Fruit fly (Drosophila melanogaster): ENCODE data around the gene fd102C.

The fd102C gene

DNA sequence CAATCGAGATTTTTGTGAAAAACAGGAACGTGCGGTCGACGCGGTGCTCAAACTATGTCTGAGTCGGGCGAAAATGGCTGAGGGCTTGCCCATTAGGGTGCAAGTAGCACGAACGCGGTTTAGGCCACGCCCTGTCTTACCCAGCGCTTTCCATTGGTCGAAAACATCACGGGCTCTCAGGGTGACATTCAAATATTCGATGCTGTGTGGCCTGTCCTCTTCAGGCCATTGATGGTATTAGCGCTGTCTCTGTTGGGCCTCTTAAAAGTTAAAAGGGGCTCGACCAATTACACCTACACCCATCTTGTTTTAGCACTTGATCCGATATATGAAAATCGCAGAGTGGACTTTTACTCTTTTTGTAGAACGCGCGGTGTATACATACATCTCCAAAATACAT is at the start of gene fd102C:
fd102C (minus strand) TSS at position 62 of the 400 bp plus-strand sequence.
- no peak for TF ChIP-seq CG17801 (GFP tag; optimal IDR thresholded peaks at IDR 0.05; ENCODE audit: partially characterized antibody)

DNA sequence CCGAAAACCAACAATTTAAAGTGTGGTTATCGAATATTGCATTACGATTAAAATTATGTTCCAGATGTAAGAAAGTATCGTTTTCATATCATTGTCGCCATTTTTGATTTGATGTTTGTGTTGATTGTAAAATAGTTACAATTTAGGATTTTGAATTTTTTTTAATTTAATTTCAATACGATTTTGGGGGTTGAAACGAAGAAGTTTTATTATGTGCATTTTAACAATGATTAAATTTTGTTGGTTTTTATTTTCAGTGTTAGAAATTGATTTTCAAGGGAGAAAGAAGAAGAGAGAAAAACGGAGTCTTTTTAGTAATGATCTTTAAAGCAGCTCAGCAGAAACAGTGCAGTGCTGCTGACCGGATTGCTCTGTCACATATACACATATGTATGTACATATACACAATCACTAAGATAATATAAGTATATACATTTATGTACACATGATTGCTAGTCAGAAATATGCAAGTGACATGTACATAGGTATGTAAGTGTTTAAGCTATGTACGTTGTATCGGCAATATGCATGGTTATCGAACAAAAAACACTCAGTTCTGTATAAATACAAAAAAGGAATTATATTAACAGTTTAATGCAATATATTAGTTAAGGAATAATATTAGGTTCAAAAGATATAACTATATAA is 34.9 kb upstream of the fd102C start:
- no peak for TF ChIP-seq CG17801 (GFP tag; optimal IDR thresholded peaks at IDR 0.05; ENCODE audit: partially characterized antibody)

DNA sequence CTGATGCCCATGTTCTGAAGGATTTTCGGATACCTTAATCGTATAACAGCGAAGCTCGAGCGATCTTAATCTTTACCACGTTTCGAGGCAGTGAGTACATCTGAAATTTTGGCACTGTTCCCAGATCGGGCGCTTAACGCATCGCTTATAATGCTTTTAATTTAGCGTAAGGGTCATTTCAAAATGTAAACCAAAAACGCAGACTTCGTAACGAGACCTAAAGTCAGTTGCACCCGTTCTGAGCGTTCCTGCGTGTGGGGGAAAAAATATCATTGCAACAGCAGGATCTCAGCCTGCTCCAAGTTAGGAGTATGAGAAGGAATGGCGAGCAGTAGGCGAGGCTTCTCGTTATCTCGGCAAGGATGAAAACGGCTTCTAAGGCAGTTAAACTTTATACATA is 23.6 kb upstream of the fd102C start:
- TF ChIP-seq CG17801 (GFP tag; optimal IDR thresholded peaks at IDR 0.05; ENCODE audit: partially characterized antibody): no peak

DNA sequence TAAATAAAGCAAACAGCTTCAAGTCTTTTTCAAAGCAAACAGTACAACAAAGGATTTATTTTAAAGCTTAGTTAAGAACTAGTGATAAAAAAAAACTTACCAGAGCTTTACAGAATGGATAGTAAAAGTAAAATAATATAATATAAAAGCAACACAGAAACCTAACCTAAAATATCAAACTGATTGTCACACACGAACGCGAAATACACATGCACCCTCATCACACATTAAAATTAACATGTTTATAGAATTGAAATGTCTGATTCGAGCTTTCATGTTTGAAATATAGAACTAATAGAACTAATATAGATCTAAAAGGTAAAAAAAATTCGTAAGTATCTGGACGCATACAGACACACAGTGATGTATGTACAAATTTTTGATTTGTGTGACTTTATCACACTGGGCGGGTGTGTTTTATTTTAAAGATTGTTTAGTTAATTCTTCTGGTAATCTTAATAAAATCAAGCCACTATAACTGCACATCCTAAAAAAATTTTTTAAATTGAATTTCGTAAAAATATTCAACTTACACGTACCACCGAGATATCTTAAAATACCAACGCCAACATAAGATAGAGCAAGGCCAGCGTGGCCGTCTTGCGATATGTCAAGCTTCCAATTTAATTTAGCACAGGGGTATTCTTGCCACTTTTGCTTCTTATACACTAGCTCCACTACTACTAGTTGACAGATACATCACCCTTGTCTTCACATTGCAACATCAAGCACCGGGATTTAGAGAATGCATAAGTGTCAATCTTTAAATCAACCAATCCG is 22.3 kb upstream of the fd102C start, which contains the start of gene Gyf:
Gyf (minus strand) TSS at position 589 of the 780 bp plus-strand sequence.
- TF ChIP-seq CG17801 (GFP tag; optimal IDR thresholded peaks at IDR 0.05; ENCODE audit: partially characterized antibody): peak; percentile 52

DNA sequence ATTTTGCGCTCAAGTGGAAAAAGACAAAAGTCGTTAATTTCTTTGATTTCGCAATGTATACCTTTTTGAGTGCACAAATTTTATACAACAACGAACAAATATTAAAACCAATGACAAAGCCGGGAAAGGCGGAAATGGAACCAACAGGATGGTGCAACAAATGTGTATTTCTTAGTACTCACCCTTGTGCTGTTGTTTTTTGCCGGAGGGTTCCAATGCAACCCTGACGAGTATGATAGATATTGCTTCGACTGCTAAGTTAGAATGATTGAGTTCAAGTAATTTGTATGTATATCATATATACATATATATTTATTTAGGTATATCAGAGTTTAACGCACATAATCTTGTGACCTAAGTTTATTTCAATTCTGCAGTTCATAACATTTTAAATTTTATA is 10.7 kb upstream of the fd102C start:
- no peak for TF ChIP-seq CG17801 (GFP tag; optimal IDR thresholded peaks at IDR 0.05; ENCODE audit: partially characterized antibody)

DNA sequence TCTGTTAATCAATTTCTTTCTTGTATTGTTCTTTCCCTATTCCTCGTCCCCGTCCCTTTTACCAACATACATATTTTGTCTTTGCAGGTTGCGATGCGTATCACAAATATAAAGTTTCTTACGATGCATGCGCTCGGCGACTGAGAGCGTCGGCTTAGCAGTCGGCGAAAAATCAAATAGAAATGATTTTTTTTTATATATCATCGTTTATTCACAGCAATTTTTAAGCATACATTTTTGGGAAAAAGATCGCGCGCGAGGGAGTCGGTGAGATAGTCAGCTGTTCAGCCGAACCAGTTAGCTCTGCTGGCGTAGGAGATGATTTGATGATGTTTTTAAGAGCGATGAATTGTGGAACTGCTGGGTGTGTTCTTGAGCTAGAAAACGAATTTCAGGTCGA is 9.0 kb upstream of the fd102C start:
- TF ChIP-seq CG17801 (GFP tag; optimal IDR thresholded peaks at IDR 0.05; ENCODE audit: partially characterized antibody): no peak

DNA sequence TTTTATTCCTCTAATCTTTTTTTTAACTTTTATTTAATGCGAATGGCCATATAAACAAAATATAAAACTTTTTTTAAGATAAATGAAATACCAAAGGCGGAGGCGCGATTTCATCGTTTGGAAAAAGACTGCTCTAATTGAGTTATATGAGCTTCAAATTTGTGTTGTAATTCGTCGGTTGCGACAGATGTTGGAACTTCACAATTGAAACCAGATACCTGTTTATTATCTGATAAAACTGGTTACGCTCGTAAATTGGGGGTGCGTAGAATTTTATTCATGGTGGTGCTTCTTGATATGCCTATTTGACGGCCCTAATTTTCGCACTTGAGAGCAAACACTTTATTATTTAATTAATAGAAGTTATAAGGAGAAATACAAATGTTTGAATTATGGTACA is 8.0 kb upstream of the fd102C start:
- TF ChIP-seq CG17801 (GFP tag; optimal IDR thresholded peaks at IDR 0.05; ENCODE audit: partially characterized antibody): no peak

DNA sequence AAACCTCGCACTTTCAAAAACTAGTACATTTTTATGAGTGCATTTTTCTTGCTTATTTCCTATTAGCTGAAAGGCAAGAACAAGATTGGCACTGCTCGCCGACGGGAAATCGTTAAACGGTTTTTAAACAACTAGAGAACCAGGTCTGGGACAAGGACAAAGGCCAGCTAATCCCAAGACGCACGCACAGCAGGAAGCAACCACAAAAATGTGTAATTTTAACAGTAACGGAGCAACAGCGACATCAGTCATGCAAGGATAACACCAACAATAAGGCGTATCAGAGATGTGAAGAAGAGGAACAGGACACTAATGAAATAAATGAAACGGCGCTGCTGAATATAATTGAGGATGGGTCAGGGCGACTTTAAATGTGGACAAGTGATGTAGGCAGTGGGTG is 6.8 kb upstream of the fd102C start:
- TF ChIP-seq CG17801 (GFP tag; optimal IDR thresholded peaks at IDR 0.05; ENCODE audit: partially characterized antibody): no peak

DNA sequence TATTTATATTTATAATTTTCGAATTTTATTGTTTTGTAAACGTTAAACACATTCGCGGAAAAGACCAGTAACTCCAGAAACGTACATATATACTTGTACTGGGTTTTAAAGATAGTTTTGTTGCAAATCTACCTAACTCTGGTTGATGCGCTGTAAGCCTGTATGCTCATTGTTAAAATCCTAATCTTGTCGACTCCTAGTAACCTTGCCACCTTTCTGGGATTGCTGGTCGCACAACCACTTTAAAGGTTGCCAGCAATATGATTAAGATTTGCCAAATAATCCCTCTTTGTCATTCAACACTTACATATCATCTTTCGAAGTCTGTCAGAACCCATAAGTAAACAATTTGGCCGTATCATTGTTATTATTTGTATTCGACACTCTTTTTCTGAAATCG is 1.8 kb upstream of the fd102C start:
- no peak for TF ChIP-seq CG17801 (GFP tag; optimal IDR thresholded peaks at IDR 0.05; ENCODE audit: partially characterized antibody)

DNA sequence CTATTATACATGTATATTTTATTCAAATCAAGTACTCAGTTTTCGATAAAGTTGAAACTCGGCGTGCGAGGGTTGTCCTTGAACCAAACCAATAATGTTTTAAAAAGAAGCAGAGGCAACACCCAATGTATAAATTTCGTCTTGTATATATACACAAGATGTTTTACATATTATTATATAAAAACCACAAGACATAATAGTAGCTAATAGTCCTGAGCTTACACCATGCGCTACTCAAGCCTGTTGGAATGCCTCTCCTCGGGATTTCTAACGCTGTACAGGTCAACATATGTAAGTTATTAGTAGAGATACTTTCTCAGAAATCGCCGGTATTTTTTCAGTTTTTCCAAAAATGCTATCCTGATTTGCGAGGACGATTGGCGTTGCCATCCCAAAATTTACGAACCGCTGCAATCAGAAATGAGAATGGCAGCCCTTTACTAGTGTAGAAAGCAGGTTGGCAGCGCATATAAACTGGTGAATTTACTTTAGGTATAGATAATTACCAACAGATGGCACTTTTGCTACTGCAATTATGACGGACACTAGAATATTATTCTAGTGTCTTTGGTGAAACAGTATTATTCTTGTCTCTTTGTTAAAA is 8.7 kb downstream of the fd102C start:
- no peak for TF ChIP-seq CG17801 (GFP tag; optimal IDR thresholded peaks at IDR 0.05; ENCODE audit: partially characterized antibody)

DNA sequence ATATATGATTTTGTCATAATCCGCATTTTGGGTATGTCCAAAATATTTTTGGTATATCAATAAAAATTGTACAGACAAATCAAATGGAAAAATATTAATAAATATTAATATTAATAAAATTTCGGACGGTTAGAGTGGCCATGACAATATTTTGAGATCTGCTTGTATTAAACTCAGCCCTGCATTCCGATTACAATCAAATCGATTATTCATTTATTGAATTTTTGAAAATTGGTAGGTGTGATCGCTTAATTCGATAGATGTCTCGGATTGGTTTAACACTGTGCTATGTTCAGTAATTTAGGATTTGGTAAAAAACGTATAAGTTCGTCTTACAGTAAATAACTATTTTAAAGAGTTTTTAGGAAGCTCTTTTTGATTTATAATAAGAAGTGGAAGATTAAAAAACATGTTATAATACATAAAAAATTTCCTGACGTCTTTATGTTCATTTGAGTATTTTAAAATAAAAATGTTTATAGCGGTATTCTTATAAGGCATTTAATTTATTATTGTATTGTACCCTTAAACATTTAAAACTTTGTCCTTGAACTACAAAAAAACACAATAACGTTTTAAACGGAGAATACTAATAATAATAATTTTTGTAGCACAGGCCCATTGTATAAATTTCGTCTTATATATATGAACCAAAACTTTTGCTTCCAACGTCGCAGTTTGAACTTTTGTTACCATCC is 9.3 kb downstream of the fd102C start:
- TF ChIP-seq CG17801 (GFP tag; optimal IDR thresholded peaks at IDR 0.05; ENCODE audit: partially characterized antibody): no peak

DNA sequence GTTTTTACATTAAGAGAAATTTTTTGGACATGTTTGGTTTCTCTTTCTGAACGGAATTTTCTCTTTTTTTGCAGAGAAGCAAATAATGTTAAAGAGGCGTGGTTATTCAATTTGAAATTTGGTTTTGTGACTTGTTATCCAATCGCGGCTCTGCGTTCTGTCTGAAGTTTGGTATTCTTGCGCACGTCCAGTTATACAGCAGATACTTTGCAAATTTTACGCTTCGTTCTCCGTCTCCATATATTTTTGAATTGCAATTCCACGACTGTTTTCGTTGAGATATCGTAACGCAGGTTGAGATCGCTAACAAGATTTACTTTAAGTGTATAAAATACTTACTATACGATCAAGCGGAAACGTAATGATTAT is 9.9 kb downstream of the fd102C start:
- no peak for TF ChIP-seq CG17801 (GFP tag; optimal IDR thresholded peaks at IDR 0.05; ENCODE audit: partially characterized antibody)

DNA sequence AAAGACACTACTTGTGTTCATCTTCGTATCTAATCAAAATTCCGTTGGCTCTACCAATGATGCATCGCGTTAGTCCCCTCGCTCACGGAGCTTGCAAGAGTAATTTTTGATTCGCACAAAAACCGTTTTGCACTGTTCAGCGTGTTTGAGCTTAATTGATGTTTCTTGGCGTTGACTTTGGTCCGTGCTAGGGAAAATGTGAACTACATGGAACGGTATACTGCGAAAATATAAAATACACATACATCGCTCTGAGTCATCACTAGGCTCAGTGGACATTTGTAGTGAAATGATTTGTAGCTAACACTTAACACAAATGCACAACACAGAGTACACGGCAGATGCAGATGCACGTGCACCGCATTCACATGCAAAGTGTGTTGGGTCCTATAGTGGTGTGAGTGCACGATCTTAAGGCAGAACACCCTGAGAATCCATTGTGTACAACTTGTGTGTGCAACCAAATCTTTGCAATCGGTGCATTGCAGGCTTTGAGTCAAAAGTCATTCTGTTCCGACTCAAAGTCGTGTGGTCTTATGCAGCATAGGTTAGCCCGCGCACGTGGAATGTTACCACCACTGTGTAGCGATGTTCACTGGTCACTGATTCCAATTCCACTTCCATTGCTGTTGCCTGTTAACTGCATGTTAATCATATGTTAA is 10.4 kb downstream of the fd102C start, which contains the start of gene Sox102F:
Sox102F (minus strand) TSS at position 604 of the 662 bp plus-strand sequence.
- TF ChIP-seq CG17801 (GFP tag; optimal IDR thresholded peaks at IDR 0.05; ENCODE audit: partially characterized antibody): no peak

DNA sequence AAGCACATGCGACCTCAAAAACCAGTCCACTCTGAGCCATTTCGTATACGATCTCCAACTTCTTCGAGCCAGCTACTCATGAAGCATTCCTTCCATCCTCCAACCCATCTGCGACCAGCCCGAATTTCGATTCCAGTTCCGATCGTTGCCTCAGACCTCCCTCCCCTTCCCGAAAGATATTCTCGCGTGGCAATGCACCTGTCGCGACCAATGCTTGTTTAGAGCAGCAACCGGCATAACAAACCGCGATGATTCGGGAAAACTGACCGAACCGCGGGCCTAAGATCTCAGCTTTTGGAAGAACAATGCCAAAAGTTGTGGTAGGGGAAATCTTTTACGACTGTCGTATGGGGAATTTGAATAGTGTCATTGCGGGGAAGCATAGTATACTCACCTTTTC is 11.3 kb downstream of the fd102C start:
- TF ChIP-seq CG17801 (GFP tag; optimal IDR thresholded peaks at IDR 0.05; ENCODE audit: partially characterized antibody): no peak

DNA sequence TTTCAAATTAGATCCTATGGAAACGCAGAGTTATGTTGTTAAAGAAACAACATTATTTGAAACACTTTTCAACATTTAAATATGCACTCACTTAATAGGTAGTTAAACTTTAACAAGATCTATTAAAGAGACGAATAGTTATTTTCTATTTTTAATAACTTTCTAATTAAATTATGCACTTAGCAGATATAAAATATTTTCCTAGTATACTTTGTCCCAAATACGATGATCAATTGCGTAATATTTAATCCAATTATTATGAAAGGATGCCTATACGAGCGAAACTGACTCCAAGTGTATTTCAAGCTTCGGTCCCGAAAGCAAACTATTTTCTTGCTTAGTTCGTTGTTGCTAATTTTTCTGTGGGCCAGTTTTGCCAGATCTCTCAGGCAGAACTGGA is 12.5 kb downstream of the fd102C start:
- no peak for TF ChIP-seq CG17801 (GFP tag; optimal IDR thresholded peaks at IDR 0.05; ENCODE audit: partially characterized antibody)
